Worm (Caenorhabditis elegans): ENCODE results near the gene popl-7.

ce11 chrIV:13369120-13369842, 1.2 kb upstream of the popl-7 start, which contains the start of gene agt-1:
- TF ChIP-seq him-1 (tag; optimal IDR thresholded peaks at IDR 0.05) (no peak), W03F9.2 (tag; optimal IDR thresholded peaks at IDR 0.05) (no peak)
